Fruit fly (Drosophila melanogaster) whole organism, prepupa: ENCODE measurements around the gene CG18281.

Source experiments
- Blimp-1 ChIP-seq: fragments of 200-800 bp; sonication (Bioruptor generic); optimal IDR thresholded peaks from 3 replicates; lab custom pipeline; 2017; ENCODE audit warnings: missing biosample characterization, missing genetic modification characterization, mild to moderate bottlenecking, moderate library complexity, missing genetic modification reagents
- CG10631 ChIP-seq: fragments of 200-800 bp; sonication (Bioruptor generic); optimal IDR thresholded peaks from 2 replicates; lab custom pipeline; 2016; ENCODE audit warnings: missing biosample characterization, missing genetic modification characterization
- CG10669 ChIP-seq: fragments of 200-800 bp; sonication (Bioruptor generic); optimal IDR thresholded peaks from 3 replicates; lab custom pipeline; 2018; ENCODE audit warnings: missing biosample characterization, mild to moderate bottlenecking, missing genetic modification characterization, moderate library complexity
- CG11902 ChIP-seq: fragments of 200-800 bp; sonication (Bioruptor generic); optimal IDR thresholded peaks from 3 replicates; lab custom pipeline; 2016; ENCODE audit warnings: missing biosample characterization, missing genetic modification characterization
- CG1621 ChIP-seq: fragments of 200-800 bp; sonication (Bioruptor generic); optimal IDR thresholded peaks from 3 replicates; lab custom pipeline; 2018; ENCODE audit warnings: missing biosample characterization, mild to moderate bottlenecking, missing genetic modification characterization
- CG16779 ChIP-seq: fragments of 200-800 bp; sonication (Bioruptor generic); optimal IDR thresholded peaks from 3 replicates; lab custom pipeline; 2017; ENCODE audit warnings: missing biosample characterization, mild to moderate bottlenecking, missing genetic modification characterization
- CG3032 ChIP-seq: fragments of 200-800 bp; optimal IDR thresholded peaks from 2 replicates; lab custom pipeline; 2019; ENCODE audit warnings: missing biosample characterization, mild to moderate bottlenecking, missing genetic modification characterization, moderate library complexity
- CG31627 ChIP-seq: fragments of 200-800 bp; sonication (Bioruptor generic); optimal IDR thresholded peaks from 3 replicates; lab custom pipeline; 2016; ENCODE audit warnings: missing biosample characterization, missing genetic modification characterization
- CG32006 ChIP-seq: fragments of 200-800 bp; sonication (Bioruptor generic); optimal IDR thresholded peaks from 3 replicates; lab custom pipeline; 2017; ENCODE audit warnings: missing biosample characterization, mild to moderate bottlenecking, missing genetic modification characterization
- CG34406 ChIP-seq: fragments of 200-800 bp; sonication (Bioruptor generic); optimal IDR thresholded peaks from 3 replicates; lab custom pipeline; 2016; ENCODE audit warnings: missing biosample characterization, missing genetic modification characterization
- CG3919 ChIP-seq: fragments of 200-800 bp; sonication (Bioruptor generic); optimal IDR thresholded peaks from 3 replicates; lab custom pipeline; 2016; ENCODE audit warnings: missing biosample characterization, missing genetic modification characterization
- CG4318 ChIP-seq: fragments of 200-800 bp; sonication (Bioruptor generic); optimal IDR thresholded peaks from 3 replicates; lab custom pipeline; 2017; ENCODE audit warnings: missing biosample characterization, mild to moderate bottlenecking, missing genetic modification characterization
- CG6163 ChIP-seq: fragments of 200-800 bp; sonication (Bioruptor generic); IDR thresholded peaks from 3 replicates; pipeline ENCODE4 v1.3.6; 2022; ENCODE audit warnings: missing biosample characterization, missing genetic modification characterization
- CG6276 ChIP-seq: fragments of 200-800 bp; sonication (Bioruptor generic); optimal IDR thresholded peaks from 2 replicates; lab custom pipeline; 2017; ENCODE audit warnings: missing biosample characterization, mild to moderate bottlenecking, missing genetic modification characterization
- CG6792 ChIP-seq: fragments of 200-800 bp; sonication (Bioruptor generic); optimal IDR thresholded peaks from 3 replicates; lab custom pipeline; 2016; ENCODE audit warnings: missing biosample characterization, missing genetic modification characterization
- CG6808 ChIP-seq: fragments of 200-800 bp; sonication (Bioruptor generic); optimal IDR thresholded peaks from 3 replicates; lab custom pipeline; 2017; ENCODE audit warnings: missing biosample characterization, missing genetic modification characterization, mild to moderate bottlenecking, moderate library complexity, missing genetic modification reagents
- CG6854 ChIP-seq: fragments of 200-800 bp; sonication (Bioruptor generic); optimal IDR thresholded peaks from 2 replicates; lab custom pipeline; 2017; ENCODE audit warnings: missing biosample characterization, mild to moderate bottlenecking, missing genetic modification characterization
- CG7368 ChIP-seq: fragments of 200-800 bp; sonication (Bioruptor generic); optimal IDR thresholded peaks from 3 replicates; lab custom pipeline; 2016; ENCODE audit warnings: missing biosample characterization, missing genetic modification characterization
- CG8119 ChIP-seq: fragments of 200-800 bp; sonication (Bioruptor generic); IDR thresholded peaks from 3 replicates; pipeline ENCODE4 v1.3.6; 2022; ENCODE audit warnings: missing biosample characterization, missing genetic modification characterization
- CG8632 ChIP-seq: fragments of 200-800 bp; sonication (Bioruptor generic); optimal IDR thresholded peaks from 3 replicates; lab custom pipeline; 2016; ENCODE audit warnings: missing biosample characterization, missing genetic modification characterization
- CG9139 ChIP-seq: fragments of 200-800 bp; sonication (Bioruptor generic); optimal IDR thresholded peaks from 3 replicates; lab custom pipeline; 2017; ENCODE audit warnings: missing biosample characterization, mild to moderate bottlenecking, missing genetic modification characterization
- Eip75B ChIP-seq: fragments of 200-800 bp; sonication (Bioruptor generic); optimal IDR thresholded peaks from 3 replicates; lab custom pipeline; 2016; ENCODE audit warnings: missing biosample characterization, missing genetic modification characterization
- Eip78C ChIP-seq: fragments of 200-800 bp; sonication (Bioruptor generic); peaks from one replicate; lab custom pipeline; 2016; ENCODE audit warnings: missing biosample characterization, missing genetic modification characterization
- Eip93F ChIP-seq: fragments of 200-800 bp; sonication (Bioruptor generic); optimal IDR thresholded peaks from 2 replicates; lab custom pipeline; 2016; ENCODE audit warnings: missing biosample characterization, mild to moderate bottlenecking, missing genetic modification characterization
- Ets21C ChIP-seq: fragments of 200-800 bp; sonication (Bioruptor generic); optimal IDR thresholded peaks from 3 replicates; lab custom pipeline; 2016; ENCODE audit warnings: missing biosample characterization, missing genetic modification characterization
- Gug ChIP-seq: fragments of 200-800 bp; sonication (Bioruptor generic); IDR thresholded peaks from 2 replicates; pipeline ENCODE4 v1.3.6; 2022; ENCODE audit warnings: missing biosample characterization, missing genetic modification characterization
- Hr38 ChIP-seq: sonication (Bioruptor generic); optimal IDR thresholded peaks from 2 replicates; lab custom pipeline; 2016; ENCODE audit warnings: missing biosample characterization, missing genetic modification characterization
- Hr4 ChIP-seq: fragments of 200-800 bp; sonication (Bioruptor generic); optimal IDR thresholded peaks from 3 replicates; lab custom pipeline; 2016; ENCODE audit warnings: missing biosample characterization, missing genetic modification characterization
- Lpt ChIP-seq: fragments of 200-800 bp; sonication (Bioruptor generic); optimal IDR thresholded peaks from 3 replicates; lab custom pipeline; 2016; ENCODE audit warnings: missing biosample characterization, missing genetic modification characterization
- Met ChIP-seq: fragments of 200-800 bp; sonication (Bioruptor generic); optimal IDR thresholded peaks from 3 replicates; lab custom pipeline; 2016; ENCODE audit warnings: missing biosample characterization, missing genetic modification characterization
- OdsH ChIP-seq: fragments of 200-800 bp; sonication (Bioruptor generic); optimal IDR thresholded peaks from 3 replicates; lab custom pipeline; 2016; ENCODE audit warnings: missing biosample characterization, missing genetic modification characterization
- Smox ChIP-seq: fragments of 200-800 bp; sonication (Bioruptor generic); optimal IDR thresholded peaks from 3 replicates; lab custom pipeline; 2016; ENCODE audit warnings: missing biosample characterization, missing genetic modification characterization
- Sox14 ChIP-seq: fragments of 200-800 bp; sonication (Bioruptor generic); optimal IDR thresholded peaks from 3 replicates; lab custom pipeline; 2016; ENCODE audit warnings: missing biosample characterization, missing genetic modification characterization
- Sox15 ChIP-seq: fragments of 200-800 bp; sonication (Bioruptor generic); optimal IDR thresholded peaks from 3 replicates; lab custom pipeline; 2016; ENCODE audit warnings: missing biosample characterization, missing genetic modification characterization
- achi ChIP-seq: fragments of 200-800 bp; sonication (Bioruptor generic); optimal IDR thresholded peaks from 3 replicates; lab custom pipeline; 2016; ENCODE audit warnings: missing biosample characterization, missing genetic modification characterization
- acj6 ChIP-seq: fragments of 200-800 bp; sonication (Bioruptor generic); optimal IDR thresholded peaks from 3 replicates; lab custom pipeline; 2016; ENCODE audit warnings: missing biosample characterization, missing genetic modification characterization
- cyc ChIP-seq: fragments of 200-800 bp; sonication (Bioruptor generic); optimal IDR thresholded peaks from 3 replicates; lab custom pipeline; 2016; ENCODE audit warnings: missing biosample characterization, missing genetic modification characterization
- dac ChIP-seq: fragments of 200-800 bp; sonication (Bioruptor generic); optimal IDR thresholded peaks from 2 replicates; lab custom pipeline; 2017; ENCODE audit warnings: missing biosample characterization, mild to moderate bottlenecking, missing genetic modification characterization
- dsx ChIP-seq: fragments of 200-800 bp; optimal IDR thresholded peaks from 3 replicates; lab custom pipeline; 2019; ENCODE audit warnings: missing biosample characterization, mild to moderate bottlenecking, missing genetic modification characterization, moderate library complexity; ENCODE audit not compliant: poor library complexity, severe bottlenecking
- eg ChIP-seq: fragments of 200-800 bp; sonication (Bioruptor generic); IDR thresholded peaks from 3 replicates; pipeline ENCODE4 v1.3.6; 2022; ENCODE audit warnings: missing biosample characterization, missing genetic modification characterization
- esn ChIP-seq: fragments of 200-800 bp; sonication (Bioruptor generic); optimal IDR thresholded peaks from 2 replicates; lab custom pipeline; 2016; ENCODE audit warnings: missing biosample characterization, mild to moderate bottlenecking, missing genetic modification characterization, moderate library complexity
- fd59A ChIP-seq: fragments of 200-800 bp; sonication (Bioruptor generic); optimal IDR thresholded peaks from 2 replicates; lab custom pipeline; 2017; ENCODE audit warnings: missing biosample characterization, mild to moderate bottlenecking, missing genetic modification characterization, missing genetic modification reagents
- fd85E ChIP-seq: fragments of 200-800 bp; sonication (Bioruptor generic); optimal IDR thresholded peaks from 3 replicates; lab custom pipeline; 2016; ENCODE audit warnings: missing biosample characterization, missing genetic modification characterization
- fkh ChIP-seq: fragments of 200-800 bp; sonication (Bioruptor generic); optimal IDR thresholded peaks from 3 replicates; lab custom pipeline; 2017; ENCODE audit warnings: missing biosample characterization, mild to moderate bottlenecking, missing genetic modification characterization, moderate library complexity
- lz ChIP-seq: fragments of 200-800 bp; sonication (Bioruptor generic); optimal IDR thresholded peaks from 3 replicates; lab custom pipeline; 2016; ENCODE audit warnings: missing biosample characterization, missing genetic modification characterization
- net ChIP-seq: fragments of 200-800 bp; sonication (Bioruptor generic); optimal IDR thresholded peaks from 3 replicates; lab custom pipeline; 2016; ENCODE audit warnings: missing biosample characterization, missing genetic modification characterization
- pdm3 ChIP-seq: fragments of 200-800 bp; sonication (Bioruptor generic); optimal IDR thresholded peaks from 3 replicates; lab custom pipeline; 2016; ENCODE audit warnings: missing biosample characterization, missing genetic modification characterization
- salr ChIP-seq, 2 experiments: fragments of 200-800 bp; sonication (Bioruptor generic); optimal IDR thresholded peaks; 3 replicates each; lab custom pipeline; 2016 to 2018; ENCODE audit warnings: missing biosample characterization in 2 of 2, missing genetic modification characterization in 2 of 2, mild to moderate bottlenecking in 1 of 2
- ss ChIP-seq, 2 experiments: fragments of 200-800 bp; sonication (Bioruptor generic); optimal IDR thresholded peaks; 2 replicates in 1 of 2; 3 replicates in 1 of 2; lab custom pipeline; 2017 to 2018; ENCODE audit warnings: mild to moderate bottlenecking in 2 of 2, missing biosample characterization in 2 of 2, missing genetic modification characterization in 2 of 2, moderate library complexity in 1 of 2
- svp ChIP-seq: fragments of 200-800 bp; sonication (Bioruptor generic); peaks from one replicate; lab custom pipeline; 2016; ENCODE audit warnings: missing biosample characterization, missing genetic modification characterization
- topi ChIP-seq: fragments of 200-800 bp; sonication (Bioruptor generic); optimal IDR thresholded peaks from 3 replicates; lab custom pipeline; 2016; ENCODE audit warnings: missing biosample characterization, missing genetic modification characterization
- vri ChIP-seq: fragments of 200-800 bp; sonication (Bioruptor generic); optimal IDR thresholded peaks from 3 replicates; lab custom pipeline; 2016; ENCODE audit warnings: missing biosample characterization, mild to moderate bottlenecking, missing genetic modification characterization

CG18281 gene

dm6 chr3L:20517179-20517834, 17.7 kb downstream of the CG18281 start:
- TF ChIP-seq CG9139 (GFP tag; lab: Kevin White, UChicago) (no peak), eg (no peak), net (GFP tag; lab: Kevin White, UChicago) (peak; percentile 23), CG34406 (no peak), CG3032 (no peak), CG7368 (GFP tag; lab: Kevin White, UChicago) (no peak), Eip78C (no peak), Smox (no peak), fd59A (no peak), CG8632 (GFP tag; lab: Kevin White, UChicago) (no peak), OdsH (GFP tag; lab: Kevin White, UChicago) (no peak), CG11902 (no peak), CG6276 (GFP tag; lab: Kevin White, UChicago) (no peak), CG1621 (tag; lab: Kevin White, UChicago) (no peak), Gug (GFP tag; lab: Robert Waterston, UW) (no peak), Sox15 (GFP tag; lab: Kevin White, UChicago) (no peak), ss (GFP tag; optimal IDR thresholded peaks at IDR 0.05; lab: Kevin White, UChicago) (no peak), Hr4 (GFP tag; lab: Kevin White, UChicago) (no peak), CG4318 (GFP tag; lab: Kevin White, UChicago) (no peak), CG31627 (GFP tag; lab: Kevin White, UChicago) (no peak), CG16779 (no peak), Eip93F (GFP tag; lab: Kevin White, UChicago) (peak; percentile 72), CG10631 (peak; percentile 33), acj6 (GFP tag; lab: Kevin White, UChicago) (no peak), CG6808 (GFP tag; lab: Kevin White, UChicago) (no peak), dsx (GFP tag; lab: Kevin White, UChicago) (no peak), cyc (GFP tag; lab: Kevin White, UChicago) (no peak), achi (GFP tag; lab: Kevin White, UChicago) (no peak), vri (peak; percentile 64), fd85E (GFP tag; lab: Kevin White, UChicago) (no peak), CG6792 (GFP tag; lab: Kevin White, UChicago) (no peak), Lpt (GFP tag; lab: Kevin White, UChicago) (no peak), Hr38 (GFP tag; lab: Kevin White, UChicago) (no peak), CG6854 (GFP tag; lab: Kevin White, UChicago) (no peak), pdm3 (GFP tag; lab: Kevin White, UChicago) (no peak), dac (GFP tag; lab: Kevin White, UChicago) (no peak), Eip75B (GFP tag; lab: Kevin White, UChicago) (peak; percentile 49), salr (GFP tag; optimal IDR thresholded peaks at IDR 0.05; lab: Kevin White, UChicago) (no peak), CG3919 (GFP tag; lab: Kevin White, UChicago) (no peak), fkh (GFP tag; lab: Kevin White, UChicago) (no peak), topi (GFP tag; lab: Kevin White, UChicago) (no peak), CG32006 (no peak), Met (no peak), esn (GFP tag; lab: Kevin White, UChicago) (no peak), Ets21C (GFP tag; lab: Kevin White, UChicago) (no peak), CG6163 (GFP tag; lab: Robert Waterston, UW) (peak; percentile 60; the same call in 1 of the 3 replicates), Sox14 (GFP tag; lab: Kevin White, UChicago) (peak; percentile 93), CG8119 (GFP tag; lab: Robert Waterston, UW) (0 out of 3 replicates have a peak, but pooled peaks have one; percentile 9), svp (peak; percentile 94), Blimp-1 (GFP tag; lab: Kevin White, UChicago) (no peak), CG10669 (GFP tag; lab: Kevin White, UChicago) (no peak), lz (GFP tag; lab: Kevin White, UChicago) (no peak)
